Worm (Caenorhabditis elegans) whole organism, mixed stage, embryonic: ENCODE results near the gene Y17G9A.2.

Experiments
- bed-3 ChIP-seq: fragments of 200-800 bp; sonication (Bioruptor generic); optimal IDR thresholded peaks from 3 replicates; lab custom pipeline; 2018; ENCODE audit warnings: mild to moderate bottlenecking, missing genetic modification characterization, moderate library complexity, missing compliant biosample characterization
- blmp-1 ChIP-seq: fragments of 150-350 bp; optimal IDR thresholded peaks from 2 replicates; lab custom pipeline; 2014; ENCODE audit warnings: missing biosample characterization, missing genetic modification characterization
- ceh-39 ChIP-seq: fragments of 150-350 bp; optimal IDR thresholded peaks from 2 replicates; lab custom pipeline; 2014; ENCODE audit warnings: missing biosample characterization, missing genetic modification characterization
- ceh-43 ChIP-seq: fragments of 200-800 bp; sonication (Bioruptor generic); optimal IDR thresholded peaks from 2 replicates; lab custom pipeline; 2018; ENCODE audit warnings: mild to moderate bottlenecking, missing genetic modification characterization, moderate library complexity, missing compliant biosample characterization
- ceh-83 ChIP-seq: fragments of 200-800 bp; sonication (Bioruptor generic); optimal IDR thresholded peaks from 2 replicates; lab custom pipeline; 2018; ENCODE audit warnings: mild to moderate bottlenecking, missing genetic modification characterization, missing compliant biosample characterization
- ces-1 ChIP-seq: fragments of 150-350 bp; optimal IDR thresholded peaks from 2 replicates; lab custom pipeline; 2014; ENCODE audit warnings: missing biosample characterization, missing genetic modification reagents, missing genetic modification characterization
- cnd-1 ChIP-seq: fragments of 200-800 bp; sonication (Bioruptor generic); optimal IDR thresholded peaks from 2 replicates; lab custom pipeline; 2018; ENCODE audit warnings: mild to moderate bottlenecking, missing genetic modification characterization, missing compliant biosample characterization
- elt-1 ChIP-seq: sonication (generic microtip); optimal IDR thresholded peaks from 2 replicates; lab custom pipeline; 2017; ENCODE audit warnings: missing genetic modification characterization, mild to moderate bottlenecking, missing compliant biosample characterization, antibody characterized with exemption, moderate library complexity, borderline replicate concordance; ENCODE audit not compliant: insufficient read depth
- elt-3 ChIP-seq: fragments of 150-350 bp; optimal IDR thresholded peaks from 2 replicates; lab custom pipeline; 2014; ENCODE audit warnings: missing biosample characterization, missing genetic modification characterization
- flh-1 ChIP-seq: fragments of 200-800 bp; sonication (Bioruptor generic); optimal IDR thresholded peaks from 2 replicates; lab custom pipeline; 2018; ENCODE audit warnings: mild to moderate bottlenecking, missing genetic modification characterization, moderate library complexity, missing compliant biosample characterization
- ham-2 ChIP-seq: fragments of 200-800 bp; sonication (Bioruptor generic); optimal IDR thresholded peaks from 2 replicates; lab custom pipeline; 2018; ENCODE audit warnings: mild to moderate bottlenecking, missing genetic modification characterization, missing compliant biosample characterization
- hlh-1 ChIP-seq: fragments of 150-350 bp; optimal IDR thresholded peaks from 2 replicates; lab custom pipeline; 2014; ENCODE audit warnings: missing biosample characterization, missing genetic modification reagents, missing genetic modification characterization
- lin-13 ChIP-seq: fragments of 150-350 bp; optimal IDR thresholded peaks from 2 replicates; lab custom pipeline; 2014; ENCODE audit warnings: missing biosample characterization, missing genetic modification characterization
- lin-32 ChIP-seq: fragments of 200-800 bp; sonication (Bioruptor generic); optimal IDR thresholded peaks from 2 replicates; lab custom pipeline; 2018; ENCODE audit warnings: mild to moderate bottlenecking, missing genetic modification characterization, missing compliant biosample characterization
- lsy-2 ChIP-seq: fragments of 150-350 bp; optimal IDR thresholded peaks from 2 replicates; lab custom pipeline; 2014; ENCODE audit warnings: missing biosample characterization, missing genetic modification characterization
- mab-5 ChIP-seq: fragments of 150-350 bp; optimal IDR thresholded peaks from 2 replicates; lab custom pipeline; 2014; ENCODE audit warnings: missing biosample characterization, missing genetic modification characterization
- mep-1 ChIP-seq: fragments of 150-350 bp; optimal IDR thresholded peaks from 2 replicates; lab custom pipeline; 2017; ENCODE audit warnings: missing biosample characterization, missing genetic modification reagents, missing genetic modification characterization, inconsistent platforms
- mls-2 ChIP-seq: sonication (generic microtip); optimal IDR thresholded peaks from 2 replicates; lab custom pipeline; 2016; ENCODE audit warnings: mild to moderate bottlenecking, missing genetic modification characterization, moderate library complexity, missing compliant biosample characterization
- nhr-12 ChIP-seq: fragments of 150-350 bp; optimal IDR thresholded peaks from 2 replicates; lab custom pipeline; 2014; ENCODE audit warnings: missing biosample characterization, missing genetic modification characterization
- nhr-237 ChIP-seq: fragments of 150-350 bp; optimal IDR thresholded peaks from 2 replicates; lab custom pipeline; 2014; ENCODE audit warnings: missing biosample characterization, missing genetic modification characterization
- nhr-28 ChIP-seq: fragments of 150-350 bp; optimal IDR thresholded peaks from 2 replicates; lab custom pipeline; 2014; ENCODE audit warnings: missing biosample characterization, missing genetic modification characterization
- nhr-76 ChIP-seq: sonication (generic microtip); optimal IDR thresholded peaks from 2 replicates; lab custom pipeline; 2017; ENCODE audit warnings: missing biosample characterization, missing genetic modification characterization
- pha-4 ChIP-seq: fragments of 150-350 bp; optimal IDR thresholded peaks from 2 replicates; lab custom pipeline; 2018; ENCODE audit warnings: missing biosample characterization, missing genetic modification reagents, missing genetic modification characterization
- sem-2 ChIP-seq: fragments of 200-800 bp; sonication (Bioruptor generic); optimal IDR thresholded peaks from 2 replicates; lab custom pipeline; 2018; ENCODE audit warnings: mild to moderate bottlenecking, missing genetic modification characterization, missing compliant biosample characterization
- sptf-1 ChIP-seq: sonication (generic microtip); optimal IDR thresholded peaks from 2 replicates; lab custom pipeline; 2017; ENCODE audit warnings: mild to moderate bottlenecking, missing genetic modification characterization, moderate library complexity, missing compliant biosample characterization
- tbx-8 ChIP-seq: fragments of 200-800 bp; sonication (Bioruptor generic); optimal IDR thresholded peaks from 2 replicates; lab custom pipeline; 2018; ENCODE audit warnings: mild to moderate bottlenecking, missing genetic modification characterization, moderate library complexity, missing compliant biosample characterization
- unc-120 ChIP-seq: sonication (generic microtip); optimal IDR thresholded peaks from 2 replicates; lab custom pipeline; 2017; ENCODE audit warnings: missing genetic modification characterization, missing compliant biosample characterization; ENCODE audit not compliant: poor library complexity, severe bottlenecking
- unc-39 ChIP-seq: fragments of 150-350 bp; optimal IDR thresholded peaks from 2 replicates; lab custom pipeline; 2014; ENCODE audit warnings: missing biosample characterization, missing genetic modification characterization
- unc-62 ChIP-seq: fragments of 150-350 bp; optimal IDR thresholded peaks from 2 replicates; lab custom pipeline; 2014; ENCODE audit warnings: missing biosample characterization, missing genetic modification reagents, missing genetic modification characterization
- zip-8 ChIP-seq: fragments of 150-350 bp; optimal IDR thresholded peaks from 2 replicates; lab custom pipeline; 2014; ENCODE audit warnings: missing biosample characterization, missing genetic modification characterization
- ztf-11 ChIP-seq: fragments of 150-350 bp; optimal IDR thresholded peaks from 2 replicates; lab custom pipeline; 2014; ENCODE audit warnings: missing biosample characterization, missing genetic modification characterization

Y17G9A.2 gene

ce11 chrIV:4867610-4868009, 11.5 kb upstream of the Y17G9A.2 start, which contains the start of gene str-172:
TSS of gene str-172 (minus strand) at chrIV:4867710.
- no peak for TF ChIP-seq nhr-28

- TF ChIP-seq lin-32 (GFP tag; lab: Kevin White, UChicago) (no peak), mls-2 (tag; lab: Kevin White, UChicago) (no peak), elt-3 (tag; lab: Kevin White, UChicago) (no peak), pha-4 (tag; lab: Kevin White, UChicago) (no peak), nhr-12 (no peak), ceh-39 (tag; lab: Kevin White, UChicago) (no peak)
Observed at ce11 chrIV:4866599-4866998, 10.5 kb upstream of the Y17G9A.2 start.

- TF ChIP-seq zip-8 (no peak), ceh-43 (GFP tag; lab: Kevin White, UChicago) (no peak), cnd-1 (tag; lab: Kevin White, UChicago) (no peak), ztf-11 (no peak), mep-1 (no peak), tbx-8 (GFP tag; lab: Kevin White, UChicago) (no peak), flh-1 (GFP tag; lab: Kevin White, UChicago) (no peak)
Observed at ce11 chrIV:4864524-4864923, 8.4 kb upstream of the Y17G9A.2 start.

- TF ChIP-seq lsy-2 (no peak), nhr-12 (no peak), ceh-39 (tag; lab: Kevin White, UChicago) (no peak), lin-13 (no peak), unc-120 (no peak), blmp-1 (no peak), elt-3 (tag; lab: Kevin White, UChicago) (no peak), ces-1 (GFP tag; lab: Kevin White, UChicago) (no peak), nhr-237 (tag; lab: Kevin White, UChicago) (no peak), ztf-11 (no peak), bed-3 (GFP tag; lab: Kevin White, UChicago) (no peak), nhr-28 (no peak), pha-4 (tag; lab: Kevin White, UChicago) (no peak), nhr-76 (tag; lab: Kevin White, UChicago) (no peak), sem-2 (no peak), mab-5 (tag; lab: Kevin White, UChicago) (no peak)
Observed at ce11 chrIV:4861449-4861848, 5.4 kb upstream of the Y17G9A.2 start, which contains the start of the genes Y17G9A.4 and str-173. TSS of gene Y17G9A.4 (minus strand) at chrIV:4861549. TSS of gene str-173 (plus strand) at chrIV:4861773.

ce11 chrIV:4858573-4858972, 2.5 kb upstream of the Y17G9A.2 start, which contains the start of gene Y17G9A.3:
TSS of gene Y17G9A.3 (minus strand) at chrIV:4858673.
- TF ChIP-seq unc-39 (no peak), unc-62 (GFP tag; lab: Kevin White, UChicago) (no peak), unc-120 (no peak), zip-8 (no peak), mab-5 (tag; lab: Kevin White, UChicago) (no peak), ceh-83 (GFP tag; lab: Kevin White, UChicago) (no peak), ham-2 (no peak), nhr-12 (no peak), ceh-43 (GFP tag; lab: Kevin White, UChicago) (no peak)
- TF ChIP-seq, all 35 proteins: peak for 0

ce11 chrIV:4846793-4847192, 9.3 kb downstream of the Y17G9A.2 start, which contains the start of gene tat-2:
TSS of gene tat-2 (minus strand) at chrIV:4846893.
- TF ChIP-seq mab-5 (tag; lab: Kevin White, UChicago) (no peak), ceh-39 (tag; lab: Kevin White, UChicago) (no peak), unc-62 (GFP tag; lab: Kevin White, UChicago) (no peak), nhr-12 (no peak), sptf-1 (tag; lab: Kevin White, UChicago) (no peak), ham-2 (no peak), lin-32 (GFP tag; lab: Kevin White, UChicago) (no peak), elt-1 (tag; lab: Kevin White, UChicago) (no peak), ztf-11 (no peak), lin-13 (no peak), nhr-28 (no peak), zip-8 (no peak), sem-2 (no peak), hlh-1 (tag; lab: Kevin White, UChicago) (no peak), mep-1 (no peak), blmp-1 (no peak), nhr-76 (tag; lab: Kevin White, UChicago) (no peak)
